Fruit fly (Drosophila melanogaster) whole organism: ENCODE results near the gene Nek2.

ENCODE experiments used
- CG8478 ChIP-seq: fragments of >200 bp; optimal IDR thresholded peaks from 2 replicates; lab custom pipeline; 2018; ENCODE audit warnings: inconsistent platforms
- Dll ChIP-seq: fragments of >200 bp; optimal IDR thresholded peaks from 2 replicates; lab custom pipeline; 2017
- EcR ChIP-seq, 2 experiments: fragments of >200 bp; optimal IDR thresholded peaks; 2 replicates each; lab custom pipeline; 2017; ENCODE audit warnings: missing biosample characterization in 2 of 2, missing genetic modification characterization in 2 of 2, missing genetic modification reagents in 2 of 2
- pan ChIP-seq: fragments of >200 bp; optimal IDR thresholded peaks from 2 replicates; lab custom pipeline; 2017
- psq ChIP-seq: fragments of >200 bp; optimal IDR thresholded peaks from 2 replicates; lab custom pipeline; 2017
- usp ChIP-seq: fragments of >200 bp; optimal IDR thresholded peaks from 2 replicates; lab custom pipeline; 2017; ENCODE audit warnings: missing biosample characterization, missing genetic modification characterization, mixed read lengths

- peak in 1 of 2 experiments; percentile 91 for TF ChIP-seq EcR (GFP tag; optimal IDR thresholded peaks at IDR 0.05; lab: Kevin White, UChicago)
- TF ChIP-seq Dll (lab: Kevin White, UChicago) = no peak
- TF ChIP-seq CG8478 (lab: Kevin White, UChicago) = peak; percentile 34
- no peak for TF ChIP-seq usp (GFP tag; lab: Kevin White, UChicago)
- no peak for TF ChIP-seq psq (lab: Kevin White, UChicago)
- no peak for TF ChIP-seq pan (lab: Kevin White, UChicago)
These were observed 46.4 kb upstream of the Nek2 start for dm6 chrX:7937588-7938481.
